Worm (Caenorhabditis elegans): ENCODE data around the gene T28A11.25.

Gene T28A11.25

ce11 chrV:3260075-3260474, 21.5 kb upstream of the T28A11.25 start, which contains the start of gene srbc-5:
TSS of gene srbc-5 (plus strand) at chrV:3260375.
- TF ChIP-seq ces-1 (GFP tag; optimal IDR thresholded peaks at IDR 0.05) = no peak
- no peak for TF ChIP-seq egl-13 (tag; optimal IDR thresholded peaks at IDR 0.05)
- TF ChIP-seq tlp-1 (tag; optimal IDR thresholded peaks at IDR 0.05) = no peak
- no peak for TF ChIP-seq unc-62 (GFP tag; optimal IDR thresholded peaks at IDR 0.05)
- TF ChIP-seq nhr-20 (tag; optimal IDR thresholded peaks at IDR 0.05) = no peak
- no peak for TF ChIP-seq nhr-47 (tag; optimal IDR thresholded peaks at IDR 0.05)
- TF ChIP-seq nhr-237 (tag; optimal IDR thresholded peaks at IDR 0.05) = no peak
- TF ChIP-seq alr-1 (tag; optimal IDR thresholded peaks at IDR 0.05; ENCODE audit: borderline replicate concordance) = no peak
- TF ChIP-seq snpc-4 (tag; optimal IDR thresholded peaks at IDR 0.05) = no peak
- no peak for TF ChIP-seq mef-2 (tag; optimal IDR thresholded peaks at IDR 0.05)
- no peak for TF ChIP-seq ets-5 (GFP tag; IDR thresholded peaks at IDR 0.05)
- TF ChIP-seq dpl-1 (GFP tag; optimal IDR thresholded peaks at IDR 0.05) = no peak
- TF ChIP-seq elt-2 (tag; optimal IDR thresholded peaks at IDR 0.05) = no peak
- no peak for TF ChIP-seq lin-14 (GFP tag; optimal IDR thresholded peaks at IDR 0.05)

- TF ChIP-seq ceh-63 (GFP tag; optimal IDR thresholded peaks at IDR 0.05) (no peak), aha-1 (tag; optimal IDR thresholded peaks at IDR 0.05) (no peak), sox-4 (tag; optimal IDR thresholded peaks at IDR 0.05) (no peak), ceh-90 (tag; optimal IDR thresholded peaks at IDR 0.05) (no peak), fos-1 (tag; optimal IDR thresholded peaks at IDR 0.05) (no peak), nhr-237 (tag; optimal IDR thresholded peaks at IDR 0.05) (no peak), mab-9 (GFP tag; IDR thresholded peaks at IDR 0.05) (no peak), hlh-4 (tag; optimal IDR thresholded peaks at IDR 0.05) (no peak), nhr-84 (tag; optimal IDR thresholded peaks at IDR 0.05) (no peak), mef-2 (tag; optimal IDR thresholded peaks at IDR 0.05) (no peak), nhr-90 (tag; optimal IDR thresholded peaks at IDR 0.05; ENCODE audit: poor library complexity) (no peak), nhr-12 (tag; optimal IDR thresholded peaks at IDR 0.05) (no peak), nhr-85 (tag) (no peak), sup-37 (GFP tag; optimal IDR thresholded peaks at IDR 0.05) (no peak), unc-98 (GFP tag; IDR thresholded peaks at IDR 0.05) (no peak), mdl-1 (tag; optimal IDR thresholded peaks at IDR 0.05) (no peak), elt-2 (tag; optimal IDR thresholded peaks at IDR 0.05) (no peak), ztf-11 (tag; optimal IDR thresholded peaks at IDR 0.05) (no peak), lin-14 (GFP tag; optimal IDR thresholded peaks at IDR 0.05) (no peak), lin-15B (tag; optimal IDR thresholded peaks at IDR 0.05) (no peak)
These were observed 15.4 kb upstream of the T28A11.25 start, which contains the start of gene T28A11.17 for ce11 chrV:3266189-3266588. TSS of gene T28A11.17 (minus strand) at chrV:3266289.

DNA sequence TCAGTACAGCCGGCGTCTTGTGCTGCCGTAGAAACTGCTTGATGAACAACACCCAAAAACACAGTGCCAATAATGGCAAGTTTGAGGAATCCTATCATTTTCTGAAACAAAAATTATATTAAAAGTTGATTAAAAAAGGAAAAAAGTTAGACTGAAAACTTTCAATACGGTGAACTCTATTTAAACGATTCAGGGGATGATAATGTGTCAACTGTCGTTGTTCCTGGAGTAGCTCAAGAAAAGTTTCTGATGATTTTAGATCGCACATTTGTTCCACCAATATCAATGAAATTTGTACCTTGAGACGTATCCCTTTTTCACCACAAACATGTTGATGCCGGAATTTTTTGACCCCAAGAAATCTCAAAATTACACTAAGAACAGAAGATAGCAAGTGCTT, 13.7 kb upstream of the T28A11.25 start, which contains the start of gene T28A11.18:
TSS of gene T28A11.18 (minus strand) at position 101 of the 400 bp plus-strand sequence.
- TF ChIP-seq nhr-12 (tag; optimal IDR thresholded peaks at IDR 0.05) = no peak

DNA sequence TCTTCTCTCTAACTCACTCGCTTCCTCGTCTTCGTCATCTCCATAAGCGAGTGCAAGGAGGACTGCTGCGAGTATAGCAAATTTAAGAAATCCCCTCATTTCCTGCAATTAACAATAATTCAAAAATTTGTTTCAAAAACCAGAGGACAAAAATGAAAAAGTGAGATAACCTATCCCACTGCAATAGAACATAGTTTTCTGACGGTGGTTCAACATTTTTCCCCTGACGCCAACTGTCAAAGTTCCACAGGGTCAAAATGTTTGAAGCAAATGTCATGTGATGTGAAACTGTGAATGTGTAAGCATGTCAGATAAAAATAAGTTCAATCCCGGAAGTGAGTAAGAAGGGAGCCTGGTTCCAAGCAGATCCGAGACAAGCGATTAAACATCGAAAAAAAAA, 12.2 kb upstream of the T28A11.25 start, which contains the start of gene T28A11.19:
TSS of gene T28A11.19 (minus strand) at position 108 of the 400 bp plus-strand sequence.
- TF ChIP-seq rnt-1 (tag; optimal IDR thresholded peaks at IDR 0.05) = peak; percentile 16
- TF ChIP-seq ceh-63 (GFP tag; optimal IDR thresholded peaks at IDR 0.05) = no peak

- no peak for TF ChIP-seq efl-1 (optimal IDR thresholded peaks at IDR 0.05)
- peak in 1 of 2 experiments; percentile 70 for TF ChIP-seq efl-1 (GFP tag; optimal IDR thresholded peaks at IDR 0.05 in 1 of 2)
- no peak for TF ChIP-seq fkh-4 (tag; optimal IDR thresholded peaks at IDR 0.05; ENCODE audit: borderline replicate concordance)
These were observed 8.5 kb upstream of the T28A11.25 start, which contains the start of gene T28A11.20 for ce11 chrV:3273156-3273555. TSS of gene T28A11.20 (minus strand) at chrV:3273256.

Measured in whole organism, L1 larva.